Fruit fly (Drosophila melanogaster) whole organism, embryonic: ENCODE measurements around the gene Muc91C.

ENCODE experiments used
- Awh ChIP-seq: fragments of 200-800 bp; sonication (Bioruptor generic); IDR thresholded peaks from 2 replicates; pipeline ENCODE4, ENCODE4 v1.3.6; 2022; ENCODE audit warnings: missing biosample characterization, missing genetic modification characterization
- BEAF-32 ChIP-seq: fragments of 200-800 bp; sonication (Bioruptor generic); optimal IDR thresholded peaks from 3 replicates; lab custom pipeline; 2017; ENCODE audit warnings: missing biosample characterization, missing genetic modification characterization, mild to moderate bottlenecking, moderate library complexity, missing genetic modification reagents
- CG12236 ChIP-seq: fragments of 200-800 bp; sonication (Bioruptor generic); optimal IDR thresholded peaks from 2 replicates; lab custom pipeline; 2016; ENCODE audit warnings: missing biosample characterization, missing genetic modification characterization
- CG12391 ChIP-seq: fragments of 200-800 bp; sonication (Bioruptor generic); optimal IDR thresholded peaks from 3 replicates; lab custom pipeline; 2018; ENCODE audit warnings: missing biosample characterization, mild to moderate bottlenecking, missing genetic modification characterization, moderate library complexity
- CG13287 ChIP-seq: fragments of 200-800 bp; sonication (Bioruptor generic); IDR thresholded peaks from 2 replicates; pipeline ENCODE4 v1.3.6; 2022; ENCODE audit warnings: missing biosample characterization, missing genetic modification characterization; ENCODE audit not compliant: partially characterized antibody
- CG13894 ChIP-seq: fragments of 200-800 bp; sonication (Bioruptor generic); optimal IDR thresholded peaks from 3 replicates; lab custom pipeline; 2018; ENCODE audit warnings: missing biosample characterization, mild to moderate bottlenecking, missing genetic modification characterization, moderate library complexity
- CG14441 ChIP-seq: fragments of 200-800 bp; sonication (Bioruptor generic); IDR thresholded peaks from 2 replicates; pipeline ENCODE4 v1.3.6; 2022; ENCODE audit warnings: missing biosample characterization, missing genetic modification characterization
- CG17328 ChIP-seq: fragments of 200-800 bp; sonication (Bioruptor generic); IDR thresholded peaks from 2 replicates; pipeline ENCODE4 v1.3.6; 2022; ENCODE audit warnings: missing biosample characterization, missing genetic modification characterization
- CG17912 ChIP-seq: fragments of 200-800 bp; sonication (Bioruptor generic); optimal IDR thresholded peaks from 2 replicates; lab custom pipeline; 2018; ENCODE audit warnings: missing biosample characterization, mild to moderate bottlenecking, missing genetic modification characterization
- CG30020 ChIP-seq: fragments of 200-800 bp; optimal IDR thresholded peaks from 2 replicates; lab custom pipeline; 2019; ENCODE audit warnings: missing biosample characterization, mild to moderate bottlenecking, missing genetic modification characterization, moderate library complexity
- CG32767 ChIP-seq: fragments of 200-800 bp; sonication (Bioruptor generic); IDR thresholded peaks from 2 replicates; pipeline ENCODE4 v1.3.6; 2022; ENCODE audit warnings: missing biosample characterization, missing genetic modification characterization
- CG4854 ChIP-seq: fragments of 200-800 bp; sonication (Bioruptor generic); optimal IDR thresholded peaks from 2 replicates; lab custom pipeline; 2016; ENCODE audit warnings: missing biosample characterization, missing genetic modification characterization, inconsistent platforms
- CG6254 ChIP-seq: fragments of 200-800 bp; sonication (Bioruptor generic); optimal IDR thresholded peaks from 3 replicates; lab custom pipeline; 2017; ENCODE audit warnings: mild to moderate bottlenecking, missing biosample characterization, missing genetic modification reagents, missing genetic modification characterization
- CG6683 ChIP-seq: fragments of 200-800 bp; sonication (Bioruptor generic); optimal IDR thresholded peaks from 2 replicates; lab custom pipeline; 2017; ENCODE audit warnings: missing biosample characterization, mild to moderate bottlenecking, missing genetic modification characterization, missing genetic modification reagents
- CG7556 ChIP-seq: fragments of 200-800 bp; sonication (Bioruptor generic); optimal IDR thresholded peaks from 2 replicates; lab custom pipeline; 2017; ENCODE audit warnings: missing biosample characterization, mild to moderate bottlenecking, missing genetic modification characterization
- CG7786 ChIP-seq: fragments of 200-800 bp; sonication (Bioruptor generic); optimal IDR thresholded peaks from 2 replicates; lab custom pipeline; 2016; ENCODE audit warnings: missing biosample characterization, missing genetic modification characterization
- CG7987 ChIP-seq: fragments of 200-800 bp; sonication (Bioruptor generic); optimal IDR thresholded peaks from 2 replicates; lab custom pipeline; 2018; ENCODE audit warnings: missing biosample characterization, mild to moderate bottlenecking, missing genetic modification characterization, moderate library complexity
- CG9727 ChIP-seq: fragments of 200-800 bp; sonication (Bioruptor generic); optimal IDR thresholded peaks from 3 replicates; lab custom pipeline; 2017; ENCODE audit warnings: missing biosample characterization, mild to moderate bottlenecking, missing genetic modification characterization
- CG9797 ChIP-seq: fragments of 200-800 bp; sonication (Bioruptor generic); optimal IDR thresholded peaks from 3 replicates; lab custom pipeline; 2018; ENCODE audit warnings: missing biosample characterization, mild to moderate bottlenecking, missing genetic modification characterization
- Deaf1 ChIP-seq: fragments of 200-800 bp; optimal IDR thresholded peaks from 3 replicates; lab custom pipeline; 2019; ENCODE audit warnings: missing biosample characterization, mild to moderate bottlenecking, missing genetic modification characterization, moderate library complexity
- Dip2 ChIP-seq: fragments of 200-800 bp; sonication (Bioruptor generic); IDR thresholded peaks from 2 replicates; pipeline ENCODE4 v1.3.6; 2022; ENCODE audit warnings: missing biosample characterization, missing genetic modification characterization
- Fer3 ChIP-seq: fragments of 200-800 bp; sonication (Bioruptor generic); optimal IDR thresholded peaks from 2 replicates; lab custom pipeline; 2018; ENCODE audit warnings: missing biosample characterization, mild to moderate bottlenecking, missing genetic modification characterization, moderate library complexity
- Hey ChIP-seq: fragments of 200-800 bp; sonication (Bioruptor generic); optimal IDR thresholded peaks from 3 replicates; lab custom pipeline; 2018; ENCODE audit warnings: missing biosample characterization, mild to moderate bottlenecking, missing genetic modification characterization
- Lhr ChIP-seq: fragments of 200-800 bp; sonication (Bioruptor generic); optimal IDR thresholded peaks from 3 replicates; lab custom pipeline; 2017; ENCODE audit warnings: mild to moderate bottlenecking, missing biosample characterization, missing genetic modification reagents, missing genetic modification characterization
- MBD-R2 ChIP-seq: fragments of 200-800 bp; sonication (Bioruptor generic); IDR thresholded peaks from 2 replicates; pipeline ENCODE4 v1.3.6; 2022; ENCODE audit warnings: missing biosample characterization, missing genetic modification characterization
- Med ChIP-seq: fragments of 200-800 bp; sonication (Bioruptor generic); peaks from one replicate; lab custom pipeline; 2016; ENCODE audit warnings: missing biosample characterization, missing genetic modification characterization, mild to moderate bottlenecking, inconsistent platforms, moderate library complexity
- NC2β ChIP-seq: fragments of 200-800 bp; sonication (Bioruptor generic); optimal IDR thresholded peaks from 2 replicates; lab custom pipeline; 2016; ENCODE audit warnings: missing biosample characterization, missing genetic modification characterization
- NFAT ChIP-seq: fragments of 200-800 bp; sonication (Bioruptor generic); IDR thresholded peaks from 2 replicates; pipeline ENCODE4 v1.3.6; 2022; ENCODE audit warnings: missing biosample characterization, missing genetic modification characterization
- Optix ChIP-seq: fragments of 200-800 bp; sonication (Bioruptor generic); IDR thresholded peaks from 3 replicates; pipeline ENCODE4 v1.3.6; 2022; ENCODE audit warnings: missing biosample characterization, missing genetic modification characterization
- Poxn ChIP-seq: fragments of 200-800 bp; sonication (Bioruptor generic); IDR thresholded peaks from 2 replicates; pipeline ENCODE4 v1.3.6; 2022; ENCODE audit warnings: missing biosample characterization, missing genetic modification characterization
- Rfx ChIP-seq: fragments of 200-800 bp; sonication (Bioruptor generic); IDR thresholded peaks from 2 replicates; pipeline ENCODE4 v1.3.6; 2022; ENCODE audit warnings: missing biosample characterization, missing genetic modification characterization
- Scr ChIP-seq: fragments of 200-800 bp; sonication (Bioruptor generic); IDR thresholded peaks from 2 replicates; pipeline ENCODE4 v1.3.6; 2022; ENCODE audit warnings: missing biosample characterization, missing genetic modification characterization; ENCODE audit not compliant: partially characterized antibody
- Taf1 ChIP-seq: fragments of 200-800 bp; sonication (Bioruptor generic); IDR thresholded peaks from 2 replicates; pipeline ENCODE4 v1.3.6; 2022; ENCODE audit warnings: missing biosample characterization, missing genetic modification characterization
- aop ChIP-seq: fragments of 200-800 bp; sonication (Bioruptor generic); IDR thresholded peaks from 2 replicates; pipeline ENCODE4 v1.3.6; 2022; ENCODE audit warnings: missing biosample characterization, missing genetic modification characterization
- br ChIP-seq: fragments of >200 bp; optimal IDR thresholded peaks from 2 replicates; lab custom pipeline; 2017
- cas ChIP-seq: fragments of 200-800 bp; sonication (Bioruptor generic); IDR thresholded peaks from 2 replicates; pipeline ENCODE4 v1.3.6; 2022; ENCODE audit warnings: missing biosample characterization, missing genetic modification characterization
- cg ChIP-seq: fragments of 200-800 bp; sonication (Bioruptor generic); optimal IDR thresholded peaks from 3 replicates; lab custom pipeline; 2019; ENCODE audit warnings: missing biosample characterization, mild to moderate bottlenecking, missing genetic modification characterization, moderate library complexity
- chinmo ChIP-seq: fragments of 200-800 bp; sonication (Bioruptor generic); IDR thresholded peaks from 4 replicates; pipeline ENCODE4 v1.3.6; 2022; ENCODE audit warnings: missing biosample characterization, missing genetic modification characterization; ENCODE audit not compliant: partially characterized antibody
- dmrt99B ChIP-seq: fragments of 200-800 bp; sonication (Bioruptor generic); optimal IDR thresholded peaks from 2 replicates; lab custom pipeline; 2018; ENCODE audit warnings: missing biosample characterization, mild to moderate bottlenecking, missing genetic modification characterization, moderate library complexity
- esg ChIP-seq: fragments of 200-800 bp; sonication (Bioruptor generic); conservative IDR thresholded peaks from 2 replicates; pipeline ENCODE4 v1.3.6; 2022; ENCODE audit warnings: missing biosample characterization, missing genetic modification characterization
- fd96Cb ChIP-seq: fragments of 200-800 bp; sonication (Bioruptor generic); optimal IDR thresholded peaks from 2 replicates; lab custom pipeline; 2018; ENCODE audit warnings: missing biosample characterization, mild to moderate bottlenecking, missing genetic modification characterization, moderate library complexity
- kay ChIP-seq: fragments of 200-800 bp; sonication (Bioruptor generic); optimal IDR thresholded peaks from 2 replicates; lab custom pipeline; 2016; ENCODE audit warnings: missing biosample characterization, missing genetic modification characterization
- lmd ChIP-seq: fragments of 200-800 bp; sonication (Bioruptor generic); IDR thresholded peaks from 2 replicates; pipeline ENCODE4 v1.3.6; 2022; ENCODE audit warnings: missing biosample characterization, missing genetic modification characterization
- nmo ChIP-seq: fragments of 200-800 bp; sonication (Bioruptor generic); optimal IDR thresholded peaks from 2 replicates; lab custom pipeline; 2018; ENCODE audit warnings: missing biosample characterization, mild to moderate bottlenecking, missing genetic modification characterization, moderate library complexity
- psq ChIP-seq: fragments of 200-800 bp; sonication (Bioruptor generic); optimal IDR thresholded peaks from 2 replicates; lab custom pipeline; 2017; ENCODE audit warnings: missing biosample characterization, missing genetic modification characterization
- sc ChIP-seq, 3 experiments: fragments of >200 bp in 2 of 3; fragments of 200-800 bp in 1 of 3; sonication (Bioruptor generic) in 1 of 3; optimal IDR thresholded peaks; 2 replicates in 2 of 3; 3 replicates in 1 of 3; lab custom pipeline; 2017; ENCODE audit warnings: mild to moderate bottlenecking in 1 of 3, missing biosample characterization in 1 of 3, missing genetic modification characterization in 1 of 3, missing genetic modification reagents in 1 of 3
- schlank ChIP-seq: fragments of 200-800 bp; sonication (Bioruptor generic); optimal IDR thresholded peaks from 2 replicates; lab custom pipeline; 2018; ENCODE audit warnings: missing biosample characterization, mild to moderate bottlenecking, missing genetic modification characterization
- stc ChIP-seq: fragments of 200-800 bp; sonication (Bioruptor generic); IDR thresholded peaks from 2 replicates; pipeline ENCODE4 v1.3.6; 2022; ENCODE audit warnings: missing biosample characterization, missing genetic modification characterization
- stwl ChIP-seq: fragments of 200-800 bp; sonication (Bioruptor generic); optimal IDR thresholded peaks from 3 replicates; lab custom pipeline; 2018; ENCODE audit warnings: missing biosample characterization, mild to moderate bottlenecking, missing genetic modification characterization, moderate library complexity
- ttk ChIP-seq: fragments of 200-800 bp; sonication (Bioruptor generic); IDR thresholded peaks from 2 replicates; pipeline ENCODE4 v2.1.2; 2022; ENCODE audit warnings: missing biosample characterization, missing genetic modification characterization
- zfh1 ChIP-seq: fragments of 200-800 bp; sonication (Bioruptor generic); IDR thresholded peaks from 3 replicates; pipeline ENCODE4 v1.3.6; 2022; ENCODE audit warnings: missing biosample characterization, missing genetic modification characterization
- zfh2 ChIP-seq: fragments of 200-800 bp; sonication (Bioruptor generic); optimal IDR thresholded peaks from 2 replicates; lab custom pipeline; 2016; ENCODE audit warnings: missing biosample characterization, missing genetic modification characterization

Muc91C gene

DNA sequence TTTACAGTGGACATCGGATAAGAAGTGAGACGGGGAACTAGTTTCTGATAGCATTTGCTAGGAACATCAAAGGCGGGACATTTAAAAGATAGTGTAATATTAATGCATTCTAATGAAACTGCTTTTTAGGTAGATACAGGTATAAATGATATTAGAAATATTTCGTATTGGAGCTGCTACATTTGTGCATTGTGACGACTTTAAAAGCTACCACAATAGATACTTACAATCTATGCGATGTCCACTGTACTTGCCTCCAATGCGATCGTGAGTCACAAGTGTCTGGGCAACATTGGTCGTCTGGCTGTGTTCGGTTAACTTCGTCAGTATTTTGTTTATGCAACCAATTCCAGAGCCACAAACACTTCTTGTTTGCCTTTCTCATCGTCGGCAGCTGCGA lies 22.7 kb downstream of the Muc91C start (continued):
- TF ChIP-seq Scr (GFP tag; lab: Robert Waterston, UW) (no peak), Med (GFP tag; lab: Kevin White, UChicago) (peak; percentile 69), cas (GFP tag; lab: Robert Waterston, UW) (no peak), CG32767 (GFP tag; lab: Robert Waterston, UW) (no peak), stwl (tag; lab: Kevin White, UChicago) (no peak), CG13287 (no peak), esg (GFP tag; lab: Robert Waterston, UW) (no peak), Optix (no peak), CG6254 (GFP tag; lab: Kevin White, UChicago) (no peak), sc (optimal IDR thresholded peaks at IDR 0.05; lab: Kevin White, UChicago) (no peak), sc (GFP tag; optimal IDR thresholded peaks at IDR 0.05; lab: Kevin White, UChicago) (no peak), Awh (GFP tag; lab: Robert Waterston, UW) (no peak), Deaf1 (tag; lab: Kevin White, UChicago) (peak; percentile 66), CG13894 (no peak), cg (GFP tag; lab: Kevin White, UChicago) (no peak), CG6683 (no peak), Dip2 (GFP tag; lab: Robert Waterston, UW) (no peak), schlank (tag; lab: Kevin White, UChicago) (no peak), Rfx (peak; percentile 12; the same call in 1 of the 2 replicates), Poxn (no peak), aop (GFP tag; lab: Robert Waterston, UW) (no peak), lmd (GFP tag; lab: Robert Waterston, UW) (peak; percentile 34; the same call in 1 of the 2 replicates), kay (peak; percentile 25), Fer3 (tag; lab: Kevin White, UChicago) (peak; percentile 18), fd96Cb (peak; percentile 22), Lhr (GFP tag; lab: Kevin White, UChicago) (no peak), CG12391 (tag; lab: Kevin White, UChicago) (no peak), NFAT (GFP tag; lab: Robert Waterston, UW) (no peak), MBD-R2 (GFP tag; lab: Robert Waterston, UW) (no peak), nmo (no peak), CG30020 (no peak), NC2β (GFP tag; lab: Kevin White, UChicago) (no peak), BEAF-32 (no peak), CG7987 (GFP tag; lab: Kevin White, UChicago) (no peak), CG7556 (GFP tag; lab: Kevin White, UChicago) (no peak), CG4854 (GFP tag; lab: Kevin White, UChicago) (no peak), br (lab: Kevin White, UChicago) (no peak), psq (GFP tag; lab: Kevin White, UChicago) (no peak), zfh2 (GFP tag; lab: Kevin White, UChicago) (no peak), zfh1 (GFP tag; lab: Robert Waterston, UW) (no peak), Taf1 (GFP tag; lab: Robert Waterston, UW) (no peak), stc (no peak), ttk (GFP tag; lab: Robert Waterston, UW) (no peak), CG14441 (GFP tag; lab: Robert Waterston, UW) (no peak), CG9797 (GFP tag; lab: Kevin White, UChicago) (no peak), CG17912 (no peak), chinmo (GFP tag; lab: Robert Waterston, UW) (no peak), CG7786 (GFP tag; lab: Kevin White, UChicago) (no peak), CG17328 (0 out of 2 replicates have a peak, but pooled peaks have one; percentile 4), CG12236 (no peak), Hey (tag; lab: Kevin White, UChicago) (no peak), CG9727 (GFP tag; lab: Kevin White, UChicago) (no peak), dmrt99B (tag; lab: Kevin White, UChicago) (no peak)
